Fruit fly (Drosophila melanogaster): ENCODE data around the gene ValRS-m.
A peak's percentile ranks its signal among the peaks of the same experiment; 100 is the strongest.

ValRS-m gene

DNA sequence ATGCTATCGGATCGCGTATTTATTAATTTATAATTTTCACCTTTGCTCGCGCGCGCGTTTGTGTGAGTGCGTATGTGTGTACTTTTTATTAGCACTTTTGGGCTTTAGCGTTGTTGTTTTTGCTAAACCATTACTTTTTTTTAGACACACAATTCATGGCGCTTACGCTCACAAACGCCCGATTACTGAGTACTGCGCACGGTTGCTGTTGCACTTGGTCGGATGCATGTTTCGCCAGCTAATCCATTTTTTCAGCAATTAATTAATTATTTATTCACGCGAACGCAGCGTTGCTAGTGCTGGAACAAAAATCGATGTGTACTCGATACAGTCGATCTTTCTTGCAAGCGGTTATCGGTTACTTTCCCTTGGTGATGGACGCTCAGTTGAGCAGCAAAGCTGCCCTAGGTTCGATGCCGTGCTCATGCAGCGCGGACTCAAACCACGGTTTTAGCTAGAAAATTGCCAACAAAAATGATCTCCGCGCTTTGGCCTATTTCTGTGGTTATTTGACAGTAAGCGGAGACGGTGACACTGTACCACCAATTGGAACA is 33.2 kb upstream of the ValRS-m start, which contains the start of the genes smg and CG5087 (continued):
- TF ChIP-seq Hmr (GFP tag; optimal IDR thresholded peaks at IDR 0.05) (peak; percentile 89), br (optimal IDR thresholded peaks at IDR 0.05) (no peak), CG11456 (GFP tag; IDR thresholded peaks at IDR 0.05) (peak; percentile 50; the same call in 1 of the 3 replicates), CG15269 (tag; optimal IDR thresholded peaks at IDR 0.05) (no peak), disco-r (GFP tag; optimal IDR thresholded peaks at IDR 0.05) (no peak), Taf1 (GFP tag; IDR thresholded peaks at IDR 0.05) (no peak), CG2129 (GFP tag; IDR thresholded peaks at IDR 0.05; ENCODE audit: partially characterized antibody) (no peak), CG17385 (GFP tag; optimal IDR thresholded peaks at IDR 0.05) (no peak), chif (GFP tag; optimal IDR thresholded peaks at IDR 0.05) (peak; percentile 2 to 57), kni (GFP tag; optimal IDR thresholded peaks at IDR 0.05) (no peak), CG8359 (GFP tag; optimal IDR thresholded peaks at IDR 0.05; ENCODE audit: borderline replicate concordance) (no peak), nom (GFP tag; optimal IDR thresholded peaks at IDR 0.05) (peak; percentile 0), CG4730 (GFP tag; IDR thresholded peaks at IDR 0.05) (no peak), Stat92E (GFP tag; optimal IDR thresholded peaks at IDR 0.05) (peak in 1 of 3 experiments; percentile 52), CG12769 (tag; optimal IDR thresholded peaks at IDR 0.05) (peak; percentile 76), CG17802 (tag; optimal IDR thresholded peaks at IDR 0.05) (no peak), insv (GFP tag; optimal IDR thresholded peaks at IDR 0.05) (peak in 1 of 2 experiments; percentile 92), dmrt99B (tag; optimal IDR thresholded peaks at IDR 0.05) (no peak), HHEX (GFP tag; optimal IDR thresholded peaks at IDR 0.05) (no peak), CG17912 (GFP tag; optimal IDR thresholded peaks at IDR 0.05) (peak; percentile 58), HLH3B (GFP tag; IDR thresholded peaks at IDR 0.05) (no peak), fru (optimal IDR thresholded peaks at IDR 0.05) (no peak), Sry-δ (GFP tag; optimal IDR thresholded peaks at IDR 0.05) (peak; percentile 99), Atf3 (GFP tag; optimal IDR thresholded peaks at IDR 0.05) (no peak), CG16813 (GFP tag; IDR thresholded peaks at IDR 0.05; ENCODE audit: partially characterized antibody) (peak; percentile 63), CG1529 (GFP tag; optimal IDR thresholded peaks at IDR 0.05) (no peak), CG11723 (GFP tag; optimal IDR thresholded peaks at IDR 0.05) (no peak), fd64A (GFP tag; optimal IDR thresholded peaks at IDR 0.05) (no peak), pros (GFP tag; optimal IDR thresholded peaks at IDR 0.05) (no peak), HmgD (GFP tag; optimal IDR thresholded peaks at IDR 0.05) (peak; percentile 88), vvl (GFP tag; IDR thresholded peaks at IDR 0.05) (peak; percentile 85), CG12391 (tag; optimal IDR thresholded peaks at IDR 0.05) (peak; percentile 56), Blimp-1 (GFP tag; optimal IDR thresholded peaks at IDR 0.05) (no peak), Ssrp (tag; optimal IDR thresholded peaks at IDR 0.05) (no peak), hkb (optimal IDR thresholded peaks at IDR 0.05) (peak; percentile 66), hkb (GFP tag; IDR thresholded peaks at IDR 0.05) (no peak), Asciz (GFP tag; optimal IDR thresholded peaks at IDR 0.05) (no peak), sens-2 (GFP tag; IDR thresholded peaks at IDR 0.05) (no peak), Hr78 (GFP tag; optimal IDR thresholded peaks at IDR 0.05) (peak in 1 of 2 experiments; percentile 46), Mrtf (GFP tag; IDR thresholded peaks at IDR 0.05) (no peak), MBD-R2 (GFP tag; IDR thresholded peaks at IDR 0.05) (peak; percentile 88), CG7987 (GFP tag; optimal IDR thresholded peaks at IDR 0.05) (peak; percentile 56), CG31441 (GFP tag; IDR thresholded peaks at IDR 0.05) (no peak), CG7839 (tag; optimal IDR thresholded peaks at IDR 0.05) (no peak), Eip74EF (GFP tag; optimal IDR thresholded peaks at IDR 0.05) (peak in 1 of 2 experiments; percentile 50), dmrt11E (tag; optimal IDR thresholded peaks at IDR 0.05) (no peak), CG10274 (GFP tag; optimal IDR thresholded peaks at IDR 0.05) (no peak), ci (GFP tag; IDR thresholded peaks at IDR 0.05) (peak; percentile 60; the same call in 1 of the 3 replicates), CG10431 (GFP tag; optimal IDR thresholded peaks at IDR 0.05) (no peak)

Data from whole organism, embryonic.